Fruit fly (Drosophila melanogaster): ENCODE results near the gene Drsl2.
A peak's percentile ranks its signal among the peaks of the same experiment; 100 is the strongest.

Gene Drsl2

dm6 chr3L:3308676-3309613 is 5.2 kb upstream of the Drsl2 start:
- TF ChIP-seq D1 (tag; optimal IDR thresholded peaks at IDR 0.05) (no peak), CG34367 (tag; optimal IDR thresholded peaks at IDR 0.05) (no peak), CG13204 (GFP tag; optimal IDR thresholded peaks at IDR 0.05) (no peak), CG4496 (GFP tag; IDR thresholded peaks at IDR 0.05) (no peak), gl (tag; optimal IDR thresholded peaks at IDR 0.05) (no peak), CG8301 (tag; optimal IDR thresholded peaks at IDR 0.05) (no peak)

- no peak for TF ChIP-seq CG8301 (tag; optimal IDR thresholded peaks at IDR 0.05)
- no peak for TF ChIP-seq CG9948 (tag; optimal IDR thresholded peaks at IDR 0.05)
- no peak for TF ChIP-seq Pif1A (GFP tag; optimal IDR thresholded peaks at IDR 0.05)
- TF ChIP-seq CG32121 (GFP tag; IDR thresholded peaks at IDR 0.05): no peak
- no peak for TF ChIP-seq CG13204 (GFP tag; optimal IDR thresholded peaks at IDR 0.05)
- no peak for TF ChIP-seq CG17806 (tag; optimal IDR thresholded peaks at IDR 0.05)
- TF ChIP-seq EcR (GFP tag; optimal IDR thresholded peaks at IDR 0.05): no peak
- no peak for TF ChIP-seq CG8159 (tag; optimal IDR thresholded peaks at IDR 0.05)
- TF ChIP-seq CG10348 (GFP tag; IDR thresholded peaks at IDR 0.05): no peak
- no peak for TF ChIP-seq gl (tag; optimal IDR thresholded peaks at IDR 0.05)
Measured at dm6 chr3L:3314696-3315095, 547 bp downstream of the Drsl2 start, which contains the start of gene Drsl3. TSS of gene Drsl3 (plus strand) at chr3L:3314996.

dm6 chr3L:3315288-3315687 is 1.1 kb downstream of the Drsl2 start, which contains the start of gene Drsl4:
TSS of gene Drsl4 (plus strand) at chr3L:3315620.
- peak; percentile 16 for TF ChIP-seq EcR (GFP tag; optimal IDR thresholded peaks at IDR 0.05)
- TF ChIP-seq CG8159 (tag; optimal IDR thresholded peaks at IDR 0.05): no peak

- TF ChIP-seq CG34367 (tag; optimal IDR thresholded peaks at IDR 0.05) (no peak), CG4496 (GFP tag; IDR thresholded peaks at IDR 0.05) (no peak), EcR (GFP tag; optimal IDR thresholded peaks at IDR 0.05) (no peak), Pif1A (GFP tag; optimal IDR thresholded peaks at IDR 0.05) (no peak), CG17806 (tag; optimal IDR thresholded peaks at IDR 0.05) (no peak), fd96Ca (GFP tag; IDR thresholded peaks at IDR 0.05) (no peak)
Measured at dm6 chr3L:3316441-3316840, 2.3 kb downstream of the Drsl2 start, which contains the start of gene Drsl5. TSS of gene Drsl5 (plus strand) at chr3L:3316781.

dm6 chr3L:3319223-3319643 is 5.1 kb downstream of the Drsl2 start, which contains the start of the genes PIG-C, CG12016 and Dpm2:
TSS of gene PIG-C (minus strand) at chr3L:3319232.
TSS of gene CG12016 (plus strand) at chr3L:3319555.
TSS of gene Dpm2 (plus strand) at chr3L:3319555.
- no peak for TF ChIP-seq CG10348 (GFP tag; IDR thresholded peaks at IDR 0.05)
- peak; percentile 48 for TF ChIP-seq CG15710 (tag; optimal IDR thresholded peaks at IDR 0.05)
- TF ChIP-seq rn (GFP tag; IDR thresholded peaks at IDR 0.05): no peak
- TF ChIP-seq CG12605 (GFP tag; IDR thresholded peaks at IDR 0.05): no peak
- TF ChIP-seq CG8159 (tag; optimal IDR thresholded peaks at IDR 0.05): no peak
- TF ChIP-seq CG4496 (GFP tag; IDR thresholded peaks at IDR 0.05): peak; percentile 66; the same call in 1 of the 3 replicates
- TF ChIP-seq CG17806 (tag; optimal IDR thresholded peaks at IDR 0.05): peak; percentile 13
- TF ChIP-seq CG34367 (tag; optimal IDR thresholded peaks at IDR 0.05): peak; percentile 25
- TF ChIP-seq fd96Ca (GFP tag; IDR thresholded peaks at IDR 0.05): no peak
- peak; percentile 20 for TF ChIP-seq Snoo (tag; optimal IDR thresholded peaks at IDR 0.05)
- no peak for TF ChIP-seq EcR (GFP tag; optimal IDR thresholded peaks at IDR 0.05)
- TF ChIP-seq Pif1B (GFP tag; optimal IDR thresholded peaks at IDR 0.05): no peak
- TF ChIP-seq CG13204 (GFP tag; optimal IDR thresholded peaks at IDR 0.05): no peak
- no peak for TF ChIP-seq CG14655 (GFP tag; optimal IDR thresholded peaks at IDR 0.05)
- TF ChIP-seq CG8301 (tag; optimal IDR thresholded peaks at IDR 0.05): peak; percentile 8
- TF ChIP-seq CG32121 (GFP tag; IDR thresholded peaks at IDR 0.05): peak; percentile 47; the same call in 1 of the 2 replicates
- no peak for TF ChIP-seq Pif1A (GFP tag; optimal IDR thresholded peaks at IDR 0.05)
- TF ChIP-seq D1 (tag; optimal IDR thresholded peaks at IDR 0.05): no peak
- TF ChIP-seq CG9948 (tag; optimal IDR thresholded peaks at IDR 0.05): no peak
- no peak; the same call in 1 of the 2 replicates for TF ChIP-seq Ets98B (GFP tag; IDR thresholded peaks at IDR 0.05)
- no peak for TF ChIP-seq gl (tag; optimal IDR thresholded peaks at IDR 0.05)

- no peak for TF ChIP-seq CG4496 (GFP tag; IDR thresholded peaks at IDR 0.05)
- TF ChIP-seq CG9948 (tag; optimal IDR thresholded peaks at IDR 0.05): peak; percentile 3
- peak; percentile 65 for TF ChIP-seq EcR (GFP tag; optimal IDR thresholded peaks at IDR 0.05)
- TF ChIP-seq CG8159 (tag; optimal IDR thresholded peaks at IDR 0.05): peak; percentile 14
- peak; percentile 19 for TF ChIP-seq CG8301 (tag; optimal IDR thresholded peaks at IDR 0.05)
Measured at dm6 chr3L:3319992-3320732, 6.0 kb downstream of the Drsl2 start.

All from whole organism, pupa.